Fruit fly (Drosophila melanogaster) whole organism, adult: ENCODE results near the gene ftz-f1.

Experiments used
- CG11617 ChIP-seq: fragments of 200-800 bp; sonication (Bioruptor generic); optimal IDR thresholded peaks from 2 replicates; lab custom pipeline; 2017; ENCODE audit warnings: mild to moderate bottlenecking, missing biosample characterization, missing genetic modification reagents, missing genetic modification characterization
- CG33017 ChIP-seq: fragments of 200-800 bp; sonication (Bioruptor generic); optimal IDR thresholded peaks from 2 replicates; lab custom pipeline; 2018; ENCODE audit warnings: missing biosample characterization, mild to moderate bottlenecking, missing genetic modification characterization, moderate library complexity
- CG7101 ChIP-seq: fragments of 200-800 bp; sonication (Bioruptor generic); optimal IDR thresholded peaks from 2 replicates; lab custom pipeline; 2018; ENCODE audit warnings: missing biosample characterization, mild to moderate bottlenecking, missing genetic modification characterization, moderate library complexity
- Hr96 ChIP-seq: fragments of 200-800 bp; sonication (Bioruptor generic); optimal IDR thresholded peaks from 2 replicates; lab custom pipeline; 2016; ENCODE audit warnings: missing biosample characterization, missing genetic modification characterization
- bab1 ChIP-seq: fragments of 200-800 bp; sonication (Bioruptor generic); optimal IDR thresholded peaks from 3 replicates; lab custom pipeline; 2019; ENCODE audit warnings: missing biosample characterization, mild to moderate bottlenecking, missing genetic modification characterization, moderate library complexity
- cic ChIP-seq: fragments of 200-800 bp; sonication (Bioruptor generic); optimal IDR thresholded peaks from 2 replicates; lab custom pipeline; 2017; ENCODE audit warnings: missing biosample characterization, mild to moderate bottlenecking, missing genetic modification characterization, moderate library complexity
- kay ChIP-seq: fragments of 200-800 bp; sonication (Bioruptor generic); peaks from one replicate; lab custom pipeline; 2016; ENCODE audit warnings: missing biosample characterization, missing genetic modification characterization, borderline replicate concordance
- pad ChIP-seq: fragments of 200-800 bp; sonication (Bioruptor generic); optimal IDR thresholded peaks from 3 replicates; lab custom pipeline; 2017; ENCODE audit warnings: missing biosample characterization, missing genetic modification characterization, mild to moderate bottlenecking, moderate library complexity, missing genetic modification reagents
- tj ChIP-seq: fragments of 200-800 bp; sonication (Bioruptor generic); optimal IDR thresholded peaks from 3 replicates; lab custom pipeline; 2017; ENCODE audit warnings: missing biosample characterization, mild to moderate bottlenecking, missing genetic modification characterization, moderate library complexity
- toe ChIP-seq: fragments of 200-800 bp; sonication (Bioruptor generic); optimal IDR thresholded peaks from 2 replicates; lab custom pipeline; 2016; ENCODE audit warnings: missing biosample characterization, missing genetic modification characterization

DNA sequence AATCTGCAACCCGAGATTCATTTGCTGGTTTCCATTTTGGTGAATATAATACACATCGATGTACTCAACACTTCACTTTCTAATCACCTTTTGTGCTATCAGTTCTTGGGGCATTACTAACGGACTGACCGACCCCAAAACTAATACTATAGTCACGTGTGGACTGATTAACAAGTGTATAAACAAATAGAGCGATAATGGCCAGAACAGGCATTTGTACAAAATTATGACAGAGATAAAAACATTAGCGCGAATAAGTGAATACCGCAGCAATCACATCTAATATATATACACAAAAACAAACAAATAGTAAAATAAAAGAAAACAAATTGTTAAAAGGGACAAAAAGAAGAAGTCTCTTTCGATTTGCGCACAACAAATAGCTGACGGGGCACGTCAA, 9.4 kb upstream of the ftz-f1 start:
- no peak for TF ChIP-seq toe (GFP tag; lab: Kevin White, UChicago)
- no peak for TF ChIP-seq Hr96 (GFP tag; lab: Kevin White, UChicago)
- TF ChIP-seq cic (GFP tag; lab: Kevin White, UChicago) = peak; percentile 71
- TF ChIP-seq kay (GFP tag; lab: Kevin White, UChicago) = peak; percentile 75
- TF ChIP-seq CG33017 (tag; lab: Kevin White, UChicago) = peak; percentile 36
- TF ChIP-seq tj (GFP tag; lab: Kevin White, UChicago) = no peak
- TF ChIP-seq CG11617 (GFP tag; lab: Kevin White, UChicago) = no peak
- TF ChIP-seq pad (GFP tag; lab: Kevin White, UChicago) = no peak
- no peak for TF ChIP-seq CG7101 (tag; lab: Kevin White, UChicago)
- TF ChIP-seq bab1 (GFP tag; lab: Kevin White, UChicago) = no peak
